Fruit fly (Drosophila melanogaster) whole organism, prepupa: Measurements from ENCODE around the gene niki.

Source experiments
- CG10631 ChIP-seq: fragments of 200-800 bp; sonication (Bioruptor generic); optimal IDR thresholded peaks from 2 replicates; lab custom pipeline; 2016; ENCODE audit warnings: missing biosample characterization, missing genetic modification characterization
- CG1621 ChIP-seq: fragments of 200-800 bp; sonication (Bioruptor generic); optimal IDR thresholded peaks from 3 replicates; lab custom pipeline; 2018; ENCODE audit warnings: missing biosample characterization, mild to moderate bottlenecking, missing genetic modification characterization
- CG3919 ChIP-seq: fragments of 200-800 bp; sonication (Bioruptor generic); optimal IDR thresholded peaks from 3 replicates; lab custom pipeline; 2016; ENCODE audit warnings: missing biosample characterization, missing genetic modification characterization
- CG4318 ChIP-seq: fragments of 200-800 bp; sonication (Bioruptor generic); optimal IDR thresholded peaks from 3 replicates; lab custom pipeline; 2017; ENCODE audit warnings: missing biosample characterization, mild to moderate bottlenecking, missing genetic modification characterization
- CG6854 ChIP-seq: fragments of 200-800 bp; sonication (Bioruptor generic); optimal IDR thresholded peaks from 2 replicates; lab custom pipeline; 2017; ENCODE audit warnings: missing biosample characterization, mild to moderate bottlenecking, missing genetic modification characterization
- CG9139 ChIP-seq: fragments of 200-800 bp; sonication (Bioruptor generic); optimal IDR thresholded peaks from 3 replicates; lab custom pipeline; 2017; ENCODE audit warnings: missing biosample characterization, mild to moderate bottlenecking, missing genetic modification characterization
- Eip75B ChIP-seq: fragments of 200-800 bp; sonication (Bioruptor generic); optimal IDR thresholded peaks from 3 replicates; lab custom pipeline; 2016; ENCODE audit warnings: missing biosample characterization, missing genetic modification characterization
- Eip78C ChIP-seq: fragments of 200-800 bp; sonication (Bioruptor generic); peaks from one replicate; lab custom pipeline; 2016; ENCODE audit warnings: missing biosample characterization, missing genetic modification characterization
- Lpt ChIP-seq: fragments of 200-800 bp; sonication (Bioruptor generic); optimal IDR thresholded peaks from 3 replicates; lab custom pipeline; 2016; ENCODE audit warnings: missing biosample characterization, missing genetic modification characterization
- OdsH ChIP-seq: fragments of 200-800 bp; sonication (Bioruptor generic); optimal IDR thresholded peaks from 3 replicates; lab custom pipeline; 2016; ENCODE audit warnings: missing biosample characterization, missing genetic modification characterization
- Sox15 ChIP-seq: fragments of 200-800 bp; sonication (Bioruptor generic); optimal IDR thresholded peaks from 3 replicates; lab custom pipeline; 2016; ENCODE audit warnings: missing biosample characterization, missing genetic modification characterization
- esn ChIP-seq: fragments of 200-800 bp; sonication (Bioruptor generic); optimal IDR thresholded peaks from 2 replicates; lab custom pipeline; 2016; ENCODE audit warnings: missing biosample characterization, mild to moderate bottlenecking, missing genetic modification characterization, moderate library complexity
- spab ChIP-seq: fragments of 200-800 bp; sonication (Bioruptor generic); optimal IDR thresholded peaks from 2 replicates; lab custom pipeline; 2017; ENCODE audit warnings: missing biosample characterization, mild to moderate bottlenecking, missing genetic modification characterization, missing genetic modification reagents
- vri ChIP-seq: fragments of 200-800 bp; sonication (Bioruptor generic); optimal IDR thresholded peaks from 3 replicates; lab custom pipeline; 2016; ENCODE audit warnings: missing biosample characterization, mild to moderate bottlenecking, missing genetic modification characterization

DNA sequence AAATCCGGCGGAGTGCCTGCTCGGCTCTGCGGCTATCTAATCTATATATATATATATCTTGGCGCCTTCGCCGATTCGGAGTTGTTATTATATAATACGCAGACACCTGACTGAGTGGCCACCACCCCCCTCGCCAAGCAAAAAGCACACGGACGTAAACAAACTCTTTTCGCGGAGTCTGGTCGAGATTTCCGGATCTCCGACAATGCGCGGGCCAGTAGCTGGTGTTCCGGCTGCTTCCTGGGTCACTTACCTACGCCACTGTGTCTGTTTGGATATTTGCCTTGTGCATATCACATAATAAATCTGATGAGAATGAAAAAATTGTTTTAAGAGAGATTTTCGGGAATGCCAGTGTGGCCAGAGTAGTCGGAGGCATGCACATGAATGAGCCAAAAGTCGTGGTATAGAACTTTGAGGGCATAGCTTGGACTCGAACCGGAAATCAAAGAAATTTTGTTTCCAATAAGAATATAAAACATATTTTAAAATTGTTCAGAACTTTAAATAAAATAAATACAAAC, 38.3 kb downstream of the niki start, which contains the start of gene CG5805:
- TF ChIP-seq CG1621 (tag; lab: Kevin White, UChicago) (peak; percentile 55), vri (peak; percentile 98), OdsH (GFP tag; lab: Kevin White, UChicago) (peak; percentile 73), CG9139 (GFP tag; lab: Kevin White, UChicago) (no peak), Eip78C (GFP tag; lab: Kevin White, UChicago) (peak; percentile 91), CG10631 (GFP tag; lab: Kevin White, UChicago) (no peak), Sox15 (GFP tag; lab: Kevin White, UChicago) (peak; percentile 52), esn (peak; percentile 78), CG4318 (GFP tag; lab: Kevin White, UChicago) (no peak), CG3919 (GFP tag; lab: Kevin White, UChicago) (peak; percentile 78), spab (GFP tag; lab: Kevin White, UChicago) (no peak), CG6854 (GFP tag; lab: Kevin White, UChicago) (no peak), Lpt (no peak), Eip75B (GFP tag; lab: Kevin White, UChicago) (peak; percentile 36)
